Worm (Caenorhabditis elegans) whole organism, L1 larva: Measurements from ENCODE around the gene mip-1.

Experiments used
- C04F5.9 ChIP-seq: sonication (generic microtip); optimal IDR thresholded peaks from 2 replicates; lab custom pipeline; 2016; ENCODE audit warnings: missing genetic modification characterization, missing compliant biosample characterization
- C34B4.2 ChIP-seq: sonication (generic microtip); optimal IDR thresholded peaks from 2 replicates; lab custom pipeline; 2017; ENCODE audit warnings: mild to moderate bottlenecking, missing genetic modification characterization, missing compliant biosample characterization
- F16B12.6 ChIP-seq: fragments of 150-350 bp; optimal IDR thresholded peaks from 2 replicates; lab custom pipeline; 2014; ENCODE audit warnings: missing biosample characterization, missing genetic modification characterization
- Y116A8C.19 ChIP-seq: sonication (generic microtip); optimal IDR thresholded peaks from 2 replicates; lab custom pipeline; 2016; ENCODE audit warnings: missing compliant biosample characterization, missing genetic modification characterization, borderline replicate concordance
- aha-1 ChIP-seq: fragments of 150-350 bp; optimal IDR thresholded peaks from 2 replicates; lab custom pipeline; 2014; ENCODE audit warnings: missing biosample characterization, missing genetic modification characterization
- alr-1 ChIP-seq: fragments of 200-800 bp; sonication (Bioruptor generic); optimal IDR thresholded peaks from 2 replicates; lab custom pipeline; 2018; ENCODE audit warnings: borderline replicate concordance, mild to moderate bottlenecking, missing genetic modification characterization, missing compliant biosample characterization
- ama-1 ChIP-seq: fragments of 150-350 bp; optimal IDR thresholded peaks from 2 replicates; lab custom pipeline; 2014
- ceh-63 ChIP-seq: fragments of 200-800 bp; sonication (Bioruptor generic); optimal IDR thresholded peaks from 2 replicates; lab custom pipeline; 2018; ENCODE audit warnings: mild to moderate bottlenecking, missing genetic modification characterization, missing compliant biosample characterization
- ceh-8 ChIP-seq: fragments of 200-800 bp; sonication (Bioruptor generic); optimal IDR thresholded peaks from 2 replicates; lab custom pipeline; 2018; ENCODE audit warnings: mild to moderate bottlenecking, missing genetic modification characterization, moderate library complexity, missing compliant biosample characterization
- ceh-82 ChIP-seq, 3 experiments: fragments of 150-350 bp in 1 of 3; sonication (generic microtip) in 2 of 3; optimal IDR thresholded peaks; 2 replicates each; lab custom pipeline; 2014 to 2017; ENCODE audit warnings: missing biosample characterization in 3 of 3, missing genetic modification characterization in 3 of 3
- ces-1 ChIP-seq: fragments of 150-350 bp; optimal IDR thresholded peaks from 2 replicates; lab custom pipeline; 2014; ENCODE audit warnings: missing biosample characterization, missing genetic modification reagents, missing genetic modification characterization
- dpl-1 ChIP-seq, 3 experiments: fragments of 150-350 bp in 2 of 3; sonication (generic microtip) in 1 of 3; optimal IDR thresholded peaks; 2 replicates each; lab custom pipeline; 2014 to 2017; ENCODE audit warnings: missing biosample characterization in 3 of 3, missing genetic modification characterization in 3 of 3, missing genetic modification reagents in 3 of 3
- efl-1 ChIP-seq, 4 experiments: fragments of 150-350 bp; optimal IDR thresholded peaks in 3 of 4; peaks in 1 of 4; 1 replicate in 1 of 4; 2 replicates in 3 of 4; lab custom pipeline; 2014; ENCODE audit warnings: missing biosample characterization in 2 of 4, missing genetic modification characterization in 2 of 4, missing genetic modification reagents in 2 of 4
- egl-13 ChIP-seq: sonication (generic microtip); optimal IDR thresholded peaks from 2 replicates; lab custom pipeline; 2016; ENCODE audit warnings: missing genotype, missing genetic modification reagents, missing genetic modification characterization, missing compliant biosample characterization
- elt-2 ChIP-seq: sonication (generic microtip); optimal IDR thresholded peaks from 2 replicates; lab custom pipeline; 2016; ENCODE audit warnings: missing genetic modification characterization, mild to moderate bottlenecking, inconsistent platforms, missing compliant biosample characterization, missing genetic modification reagents
- fkh-4 ChIP-seq: sonication (generic microtip); optimal IDR thresholded peaks from 2 replicates; lab custom pipeline; 2016; ENCODE audit warnings: missing compliant biosample characterization, missing genetic modification characterization, borderline replicate concordance
- fkh-8 ChIP-seq: sonication (generic microtip); optimal IDR thresholded peaks from 2 replicates; lab custom pipeline; 2016; ENCODE audit warnings: mild to moderate bottlenecking, missing genetic modification characterization, missing compliant biosample characterization
- hlh-4 ChIP-seq: sonication (generic microtip); optimal IDR thresholded peaks from 2 replicates; lab custom pipeline; 2016; ENCODE audit warnings: mild to moderate bottlenecking, missing genetic modification characterization, missing compliant biosample characterization
- jun-1 ChIP-seq: fragments of 150-350 bp; optimal IDR thresholded peaks from 2 replicates; lab custom pipeline; 2014; ENCODE audit warnings: missing biosample characterization, missing genetic modification reagents, missing genetic modification characterization
- lin-15B ChIP-seq: fragments of 150-350 bp; sonication (generic microtip); optimal IDR thresholded peaks from 3 replicates; lab custom pipeline; 2014; ENCODE audit warnings: missing biosample characterization, missing genetic modification characterization
- lir-3 ChIP-seq: sonication (generic microtip); optimal IDR thresholded peaks from 2 replicates; lab custom pipeline; 2016; ENCODE audit warnings: mild to moderate bottlenecking, missing genetic modification characterization, moderate library complexity, missing compliant biosample characterization; ENCODE audit not compliant: poor library complexity
- lsy-2 ChIP-seq, 2 experiments: fragments of 150-350 bp; optimal IDR thresholded peaks; 2 replicates each; lab custom pipeline; 2014; ENCODE audit warnings: missing biosample characterization in 2 of 2, missing genetic modification characterization in 2 of 2
- mef-2 ChIP-seq: fragments of 150-350 bp; optimal IDR thresholded peaks from 2 replicates; lab custom pipeline; 2014; ENCODE audit warnings: missing biosample characterization, missing genetic modification characterization
- mep-1 ChIP-seq: fragments of 150-350 bp; optimal IDR thresholded peaks from 2 replicates; lab custom pipeline; 2014; ENCODE audit warnings: missing biosample characterization, missing genetic modification characterization
- nhr-20 ChIP-seq: sonication (generic microtip); optimal IDR thresholded peaks from 2 replicates; lab custom pipeline; 2016; ENCODE audit warnings: mild to moderate bottlenecking, missing genetic modification characterization, missing compliant biosample characterization
- nhr-28 ChIP-seq: fragments of 150-350 bp; optimal IDR thresholded peaks from 2 replicates; lab custom pipeline; 2014; ENCODE audit warnings: missing biosample characterization, missing genetic modification characterization
- nhr-71 ChIP-seq: sonication (generic microtip); optimal IDR thresholded peaks from 2 replicates; lab custom pipeline; 2016; ENCODE audit warnings: mild to moderate bottlenecking, missing genetic modification characterization, moderate library complexity, missing compliant biosample characterization
- nhr-76 ChIP-seq: sonication (generic microtip); optimal IDR thresholded peaks from 2 replicates; lab custom pipeline; 2017; ENCODE audit warnings: missing biosample characterization, missing genetic modification characterization
- nhr-77 ChIP-seq: fragments of 150-350 bp; optimal IDR thresholded peaks from 2 replicates; lab custom pipeline; 2014; ENCODE audit warnings: missing biosample characterization, missing genetic modification characterization
- nhr-84 ChIP-seq: sonication (generic microtip); optimal IDR thresholded peaks from 2 replicates; lab custom pipeline; 2017; ENCODE audit warnings: missing biosample characterization, missing genetic modification characterization
- nhr-85 ChIP-seq: sonication (generic microtip); peaks from one replicate; lab custom pipeline; 2016; ENCODE audit warnings: missing genetic modification characterization, inconsistent platforms, missing compliant biosample characterization
- pag-3 ChIP-seq: sonication (generic microtip); optimal IDR thresholded peaks from 2 replicates; lab custom pipeline; 2017; ENCODE audit warnings: missing genetic modification characterization, mild to moderate bottlenecking, missing compliant biosample characterization, antibody characterized with exemption, borderline replicate concordance; ENCODE audit not compliant: insufficient read depth
- pax-3 ChIP-seq: fragments of 200-800 bp; sonication (Bioruptor generic); optimal IDR thresholded peaks from 2 replicates; lab custom pipeline; 2018; ENCODE audit warnings: mild to moderate bottlenecking, missing genetic modification characterization, moderate library complexity, missing compliant biosample characterization
- rnt-1 ChIP-seq: sonication (generic microtip); optimal IDR thresholded peaks from 2 replicates; lab custom pipeline; 2016; ENCODE audit warnings: mild to moderate bottlenecking, missing genetic modification characterization, moderate library complexity, missing compliant biosample characterization
- snu-23 ChIP-seq: sonication (generic microtip); optimal IDR thresholded peaks from 2 replicates; lab custom pipeline; 2016; ENCODE audit warnings: missing genetic modification characterization, missing compliant biosample characterization
- sox-4 ChIP-seq: sonication (generic microtip); optimal IDR thresholded peaks from 2 replicates; lab custom pipeline; 2016; ENCODE audit warnings: missing genetic modification characterization, missing compliant biosample characterization
- sptf-1 ChIP-seq: fragments of 150-350 bp; optimal IDR thresholded peaks from 2 replicates; lab custom pipeline; 2014; ENCODE audit warnings: missing biosample characterization, missing genetic modification characterization
- tbx-2 ChIP-seq: sonication (generic microtip); optimal IDR thresholded peaks from 2 replicates; lab custom pipeline; 2016; ENCODE audit warnings: missing genetic modification characterization, missing compliant biosample characterization
- unc-98 ChIP-seq: fragments of 200-800 bp; sonication (Bioruptor generic); IDR thresholded peaks from 2 replicates; pipeline ENCODE4 v1.3.6; 2022; ENCODE audit warnings: missing genetic modification characterization, missing compliant biosample characterization
- vab-15 ChIP-seq: sonication (generic microtip); optimal IDR thresholded peaks from 2 replicates; lab custom pipeline; 2017; ENCODE audit warnings: missing genotype, mild to moderate bottlenecking, missing genetic modification characterization, missing compliant biosample characterization
- xbp-1 ChIP-seq: sonication (generic microtip); optimal IDR thresholded peaks from 2 replicates; lab custom pipeline; 2016; ENCODE audit warnings: missing genetic modification characterization, missing compliant biosample characterization
- zag-1 ChIP-seq: fragments of 150-350 bp; optimal IDR thresholded peaks from 2 replicates; lab custom pipeline; 2014; ENCODE audit warnings: missing biosample characterization, missing genetic modification characterization

mip-1 gene

DNA sequence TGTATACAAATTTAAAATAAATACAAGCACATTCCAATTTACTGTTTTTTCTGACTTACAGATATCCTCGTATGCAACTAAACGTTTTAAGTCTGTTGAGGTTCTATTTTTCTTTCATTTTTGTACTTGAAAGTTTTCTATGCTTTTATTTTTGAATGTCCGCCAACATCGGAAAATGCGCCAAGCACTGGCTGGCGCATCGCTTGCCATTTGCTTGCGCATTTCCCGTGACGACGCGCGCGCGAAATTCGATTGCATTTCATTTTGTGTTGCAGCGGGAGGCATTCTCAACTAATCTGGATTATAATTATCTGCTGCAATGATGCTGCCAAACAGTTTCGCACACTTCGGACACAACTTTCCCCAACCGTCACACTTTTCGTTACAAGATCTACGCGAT, 35.9 kb upstream of the mip-1 start, which contains the start of gene fbxl-2 (continued):
- TF ChIP-seq dpl-1 (GFP tag; optimal IDR thresholded peaks at IDR 0.05; lab: Kevin White, UChicago), result peak; percentile 99 to 100 (median 100)
- TF ChIP-seq zag-1 (tag; lab: Kevin White, UChicago), result no peak
- peak; percentile 97 for TF ChIP-seq nhr-85
- peak; percentile 73 for TF ChIP-seq fkh-4 (tag; lab: Kevin White, UChicago)
- no peak for TF ChIP-seq alr-1 (tag; lab: Kevin White, UChicago)
- TF ChIP-seq mep-1 (tag; lab: Kevin White, UChicago), result peak; percentile 97
- TF ChIP-seq C04F5.9 (tag; lab: Kevin White, UChicago), result peak; percentile 99
- peak; percentile 95 for TF ChIP-seq jun-1 (tag; lab: Kevin White, UChicago)
- TF ChIP-seq ces-1 (GFP tag; lab: Kevin White, UChicago), result no peak
- peak; percentile 98 for TF ChIP-seq nhr-71
- TF ChIP-seq unc-98 (GFP tag; lab: Robert Waterston, UW), result peak; percentile 73
- TF ChIP-seq lin-15B, result peak; percentile 98
- no peak for TF ChIP-seq sptf-1 (tag; lab: Kevin White, UChicago)
- peak; percentile 92 to 100 for TF ChIP-seq efl-1 (optimal IDR thresholded peaks at IDR 0.05; lab: Kevin White, UChicago)
- peak; percentile 99 to 100 for TF ChIP-seq efl-1 (GFP tag; optimal IDR thresholded peaks at IDR 0.05 in 1 of 2; lab: Kevin White, UChicago)
- TF ChIP-seq rnt-1, result peak; percentile 99
- no peak for TF ChIP-seq hlh-4
- TF ChIP-seq pag-3 (tag; lab: Kevin White, UChicago), result no peak
- TF ChIP-seq F16B12.6 (tag; lab: Kevin White, UChicago), result peak; percentile 79
- TF ChIP-seq fkh-8 (tag; lab: Kevin White, UChicago), result peak; percentile 96
- TF ChIP-seq elt-2 (tag; lab: Kevin White, UChicago), result peak; percentile 87
- peak; percentile 97 to 99 (median 98) for TF ChIP-seq ceh-82 (tag; optimal IDR thresholded peaks at IDR 0.05; lab: Kevin White, UChicago)
- TF ChIP-seq lsy-2 (tag; optimal IDR thresholded peaks at IDR 0.05; lab: Kevin White, UChicago), result peak; percentile 97
- TF ChIP-seq Y116A8C.19 (tag; lab: Kevin White, UChicago), result no peak
- peak; percentile 94 for TF ChIP-seq nhr-77 (tag; lab: Kevin White, UChicago)
- peak; percentile 97 for TF ChIP-seq tbx-2 (tag; lab: Kevin White, UChicago)
- peak; percentile 82 for TF ChIP-seq mef-2 (tag; lab: Kevin White, UChicago)
- peak; percentile 95 for TF ChIP-seq nhr-20 (tag; lab: Kevin White, UChicago)
- TF ChIP-seq xbp-1 (tag; lab: Kevin White, UChicago), result peak; percentile 97
- peak; percentile 80 for TF ChIP-seq C34B4.2
- TF ChIP-seq sox-4 (tag; lab: Kevin White, UChicago), result peak; percentile 81
- TF ChIP-seq ama-1, result no peak
- peak; percentile 44 for TF ChIP-seq ceh-63 (GFP tag; lab: Kevin White, UChicago)
- TF ChIP-seq vab-15, result no peak
- TF ChIP-seq snu-23 (GFP tag; lab: Kevin White, UChicago), result peak; percentile 98
- TF ChIP-seq nhr-84 (tag; lab: Kevin White, UChicago), result no peak
- TF ChIP-seq egl-13 (tag; lab: Kevin White, UChicago), result peak; percentile 89
- peak; percentile 18 for TF ChIP-seq nhr-76 (tag; lab: Kevin White, UChicago)
- peak; percentile 94 for TF ChIP-seq ceh-8 (GFP tag; lab: Kevin White, UChicago)
- TF ChIP-seq pax-3 (tag; lab: Kevin White, UChicago), result peak; percentile 91
- TF ChIP-seq aha-1 (tag; lab: Kevin White, UChicago), result peak; percentile 47
- peak; percentile 82 for TF ChIP-seq lir-3
- TF ChIP-seq nhr-28 (tag; lab: Kevin White, UChicago), result no peak

DNA sequence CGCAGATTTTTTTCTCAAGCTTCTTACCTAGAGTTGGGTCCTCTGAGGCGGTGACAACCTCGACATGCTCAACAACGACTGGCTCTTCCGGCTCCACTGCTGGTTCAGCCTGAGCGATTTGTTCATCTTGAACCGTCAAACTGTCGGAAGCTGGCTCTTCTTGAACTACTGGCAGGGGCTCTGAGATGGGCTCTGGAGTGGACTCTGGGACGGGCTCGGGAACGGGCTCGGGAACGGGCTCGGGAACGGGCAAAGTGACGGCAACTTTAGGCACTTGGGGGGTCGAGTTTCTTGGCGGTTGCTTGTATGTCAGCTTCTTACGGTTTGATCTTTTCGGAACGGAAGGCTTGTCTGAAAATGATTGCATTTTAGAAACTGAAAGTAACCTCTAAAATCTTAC, 30.0 kb upstream of the mip-1 start:
- TF ChIP-seq sox-4 (tag; lab: Kevin White, UChicago) (no peak), F16B12.6 (tag; lab: Kevin White, UChicago) (no peak), nhr-28 (tag; lab: Kevin White, UChicago) (no peak), efl-1 (optimal IDR thresholded peaks at IDR 0.05; lab: Kevin White, UChicago) (no peak), efl-1 (GFP tag; optimal IDR thresholded peaks at IDR 0.05 in 1 of 2; lab: Kevin White, UChicago) (peak in 1 of 2 experiments; percentile 25)
- TF ChIP-seq, all 84 proteins: peak for 1
